Worm (Caenorhabditis elegans) whole organism, late embryonic: ENCODE results near the gene txt-9.

Source experiments
- C08G9.2 ChIP-seq: sonication (generic microtip); optimal IDR thresholded peaks from 2 replicates; lab custom pipeline; 2016; ENCODE audit warnings: mild to moderate bottlenecking, missing genetic modification characterization, moderate library complexity, missing compliant biosample characterization
- T23F11.4 ChIP-seq: fragments of 200-800 bp; sonication (Bioruptor generic); optimal IDR thresholded peaks from 2 replicates; lab custom pipeline; 2018; ENCODE audit warnings: mild to moderate bottlenecking, missing genetic modification characterization, missing compliant biosample characterization
- ceh-14 ChIP-seq: sonication (generic microtip); optimal IDR thresholded peaks from 2 replicates; lab custom pipeline; 2016; ENCODE audit warnings: missing genotype, missing genetic modification characterization, missing compliant biosample characterization
- ceh-18 ChIP-seq: sonication (generic microtip); optimal IDR thresholded peaks from 2 replicates; lab custom pipeline; 2016; ENCODE audit warnings: missing genetic modification characterization, missing compliant biosample characterization
- ceh-19 ChIP-seq: fragments of 200-800 bp; sonication (Bioruptor generic); optimal IDR thresholded peaks from 2 replicates; lab custom pipeline; 2018; ENCODE audit warnings: mild to moderate bottlenecking, missing genetic modification characterization, missing compliant biosample characterization
- ceh-2 ChIP-seq: sonication (generic microtip); optimal IDR thresholded peaks from 2 replicates; lab custom pipeline; 2016; ENCODE audit warnings: missing genotype, missing genetic modification characterization, missing compliant biosample characterization
- ceh-31 ChIP-seq: sonication (generic microtip); optimal IDR thresholded peaks from 2 replicates; lab custom pipeline; 2016; ENCODE audit warnings: missing genetic modification characterization, missing compliant biosample characterization
- ceh-48 ChIP-seq: sonication (generic microtip); optimal IDR thresholded peaks from 2 replicates; lab custom pipeline; 2016; ENCODE audit warnings: missing genetic modification characterization, inconsistent platforms, missing compliant biosample characterization
- ceh-9 ChIP-seq: sonication (generic microtip); optimal IDR thresholded peaks from 2 replicates; lab custom pipeline; 2016; ENCODE audit warnings: mild to moderate bottlenecking, missing genetic modification characterization, inconsistent platforms, missing compliant biosample characterization
- fkh-10 ChIP-seq: fragments of 150-350 bp; optimal IDR thresholded peaks from 2 replicates; lab custom pipeline; 2014; ENCODE audit warnings: missing biosample characterization, missing genetic modification reagents, missing genetic modification characterization
- lim-6 ChIP-seq: sonication (generic microtip); optimal IDR thresholded peaks from 2 replicates; lab custom pipeline; 2016; ENCODE audit warnings: missing genetic modification characterization, missing compliant biosample characterization
- npax-4 ChIP-seq: sonication (generic microtip); optimal IDR thresholded peaks from 2 replicates; lab custom pipeline; 2016; ENCODE audit warnings: missing genetic modification characterization, missing compliant biosample characterization
- sdc-2 ChIP-seq: sonication (generic microtip); optimal IDR thresholded peaks from 2 replicates; lab custom pipeline; 2016; ENCODE audit warnings: missing genotype, missing genetic modification characterization, missing compliant biosample characterization
- sox-2 ChIP-seq: fragments of 200-800 bp; sonication (Bioruptor generic); IDR thresholded peaks from 2 replicates; pipeline ENCODE4 v1.3.6; 2022; ENCODE audit warnings: missing genetic modification reagents, missing genetic modification characterization, missing compliant biosample characterization
- unc-86 ChIP-seq: sonication (generic microtip); optimal IDR thresholded peaks from 2 replicates; lab custom pipeline; 2016; ENCODE audit warnings: missing genetic modification characterization, missing compliant biosample characterization
- zip-5 ChIP-seq: sonication (generic microtip); optimal IDR thresholded peaks from 2 replicates; lab custom pipeline; 2016; ENCODE audit warnings: missing genetic modification characterization, missing compliant biosample characterization

txt-9 gene

DNA sequence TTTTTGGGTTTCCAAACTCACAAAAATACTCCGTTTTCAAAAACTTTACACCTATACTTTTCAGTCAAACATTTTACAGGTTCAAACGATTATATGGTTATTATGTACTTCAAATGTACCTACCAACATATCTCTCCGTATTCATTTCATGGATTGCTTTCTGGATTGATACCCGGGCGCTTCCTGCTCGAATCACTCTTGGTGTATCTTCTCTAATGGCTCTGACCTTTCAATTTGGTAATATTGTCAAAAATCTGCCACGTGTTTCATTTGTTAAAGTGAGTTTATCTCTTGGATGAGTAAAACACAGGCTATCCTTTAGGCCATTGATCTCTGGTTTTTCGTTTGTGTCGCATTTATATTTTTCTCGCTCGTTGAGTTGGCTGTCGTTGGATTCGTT, 46.2 kb downstream of the txt-9 start:
- TF ChIP-seq ceh-48 = no peak
- no peak for TF ChIP-seq unc-86 (tag; lab: Kevin White, UChicago)
- no peak for TF ChIP-seq lim-6 (tag; lab: Kevin White, UChicago)
- TF ChIP-seq T23F11.4 (GFP tag; lab: Kevin White, UChicago) = no peak
- TF ChIP-seq sdc-2 (tag; lab: Kevin White, UChicago) = no peak
- no peak for TF ChIP-seq ceh-18 (tag; lab: Kevin White, UChicago)
- no peak for TF ChIP-seq ceh-31
- no peak for TF ChIP-seq fkh-10 (GFP tag; lab: Kevin White, UChicago)
- no peak for TF ChIP-seq sox-2
- no peak for TF ChIP-seq ceh-19 (GFP tag; lab: Kevin White, UChicago)
- TF ChIP-seq C08G9.2 (tag; lab: Kevin White, UChicago) = no peak
- no peak for TF ChIP-seq ceh-14 (tag; lab: Kevin White, UChicago)
- no peak for TF ChIP-seq npax-4
- no peak for TF ChIP-seq ceh-2
- TF ChIP-seq ceh-9 (tag; lab: Kevin White, UChicago) = no peak
- no peak for TF ChIP-seq zip-5 (tag; lab: Kevin White, UChicago)
